Fruit fly (Drosophila melanogaster): ENCODE data around the gene CG15754.

DNA sequence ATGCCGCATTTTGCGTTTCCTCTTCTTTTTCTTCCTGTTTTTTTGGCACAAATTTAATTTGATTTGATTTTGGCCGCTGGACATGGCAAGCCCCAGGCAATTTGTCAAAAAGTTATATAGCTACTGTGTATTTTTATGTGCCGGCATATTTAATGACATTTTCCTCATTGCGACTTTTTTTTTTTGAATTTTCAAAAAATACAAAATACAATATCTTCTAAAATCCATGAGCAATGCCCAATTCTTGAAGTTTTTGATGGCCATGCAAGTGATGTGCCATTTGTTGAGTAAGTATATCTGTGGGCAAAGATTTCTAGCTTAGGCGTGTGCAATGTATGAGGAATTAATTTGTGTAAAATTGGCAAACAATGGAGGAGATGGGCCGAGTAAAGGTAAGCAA lies 27.9 kb downstream of the CG15754 start, which contains the start of gene CG11816:
- TF ChIP-seq toe (GFP tag; optimal IDR thresholded peaks at IDR 0.05) (no peak), Crg-1 (GFP tag; optimal IDR thresholded peaks at IDR 0.05) (no peak), CG7101 (tag; optimal IDR thresholded peaks at IDR 0.05) (no peak), Hr96 (GFP tag; optimal IDR thresholded peaks at IDR 0.05) (no peak), kay (GFP tag; ENCODE audit: borderline replicate concordance) (no peak), CG12768 (GFP tag; optimal IDR thresholded peaks at IDR 0.05) (no peak)

All from whole organism, adult.